Fruit fly (Drosophila melanogaster) whole organism, pupa: ENCODE measurements around the gene CG6931.

Experiments used
- CG14655 ChIP-seq: fragments of 200-800 bp; sonication (Bioruptor generic); optimal IDR thresholded peaks from 3 replicates; lab custom pipeline; 2017; ENCODE audit warnings: mild to moderate bottlenecking, missing biosample characterization, missing genetic modification reagents, missing genetic modification characterization
- CG32121 ChIP-seq: fragments of 200-800 bp; sonication (Bioruptor generic); IDR thresholded peaks from 2 replicates; pipeline ENCODE4 v1.3.6; 2022; ENCODE audit warnings: missing biosample characterization, missing genetic modification characterization
- CG8301 ChIP-seq: fragments of 200-800 bp; sonication (Bioruptor generic); optimal IDR thresholded peaks from 2 replicates; lab custom pipeline; 2018; ENCODE audit warnings: missing biosample characterization, mild to moderate bottlenecking, missing genetic modification characterization
- EcR ChIP-seq: fragments of 200-800 bp; sonication (Bioruptor generic); optimal IDR thresholded peaks from 3 replicates; lab custom pipeline; 2019; ENCODE audit warnings: missing biosample characterization, missing genetic modification characterization, mild to moderate bottlenecking, moderate library complexity, missing genetic modification reagents
- Snoo ChIP-seq: fragments of 200-800 bp; sonication (Bioruptor generic); optimal IDR thresholded peaks from 3 replicates; lab custom pipeline; 2017; ENCODE audit warnings: missing biosample characterization, mild to moderate bottlenecking, missing genetic modification characterization, inconsistent platforms
- rn ChIP-seq: fragments of 200-800 bp; sonication (Bioruptor generic); IDR thresholded peaks from 2 replicates; pipeline ENCODE4 v1.3.6; 2022; ENCODE audit warnings: missing biosample characterization, missing genetic modification characterization

DNA sequence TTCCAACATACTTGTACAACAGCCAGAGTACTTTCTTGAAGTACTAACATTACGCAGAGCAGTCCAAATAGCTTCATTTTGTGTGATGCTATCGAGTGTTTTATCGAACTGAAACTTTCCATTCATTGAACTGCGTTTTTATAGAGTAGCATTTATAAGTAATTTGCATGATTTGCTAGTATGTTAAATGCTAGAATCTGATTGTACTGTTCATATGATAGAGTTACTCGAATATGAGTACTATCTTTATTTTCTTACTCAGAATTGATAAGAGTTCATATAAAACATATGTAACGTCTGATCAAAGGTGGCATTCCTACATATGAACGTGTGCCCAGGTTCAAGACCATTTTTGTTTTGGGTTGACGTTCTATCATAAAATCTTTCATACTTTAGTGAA is 37.3 kb upstream of the CG6931 start, which contains the start of gene obst-G:
- no peak for TF ChIP-seq EcR
- no peak for TF ChIP-seq rn (GFP tag; lab: Robert Waterston, UW)
- no peak for TF ChIP-seq CG8301 (tag; lab: Kevin White, UChicago)
- TF ChIP-seq CG14655 (GFP tag; lab: Kevin White, UChicago) = no peak
- TF ChIP-seq Snoo (tag; lab: Kevin White, UChicago) = no peak
- TF ChIP-seq CG32121 (GFP tag; lab: Robert Waterston, UW) = no peak
